Fruit fly (Drosophila melanogaster): Measurements from ENCODE around the gene CG7378.

The CG7378 gene

DNA sequence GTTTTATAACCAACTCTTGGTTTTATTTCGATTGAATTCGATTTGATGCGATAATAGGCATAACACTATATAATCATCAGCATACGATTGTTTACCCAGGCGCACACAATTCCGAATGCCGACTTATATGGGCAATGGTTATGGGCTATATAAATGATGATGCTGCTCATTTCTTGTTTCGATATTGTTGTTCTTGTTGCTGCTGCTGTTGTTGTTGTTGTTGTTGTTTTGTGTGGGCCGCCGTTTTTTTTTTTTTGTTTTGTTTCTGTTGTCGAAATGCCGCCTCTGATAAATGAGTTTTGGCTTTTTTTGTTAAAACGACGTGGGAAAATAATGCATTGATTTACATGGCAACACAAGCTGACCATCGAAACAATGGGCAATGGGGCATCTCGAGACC is 39.2 kb downstream of the CG7378 start:
- TF ChIP-seq psq (optimal IDR thresholded peaks at IDR 0.05) (no peak), pan (optimal IDR thresholded peaks at IDR 0.05) (no peak), Dll (optimal IDR thresholded peaks at IDR 0.05) (no peak), CG8478 (optimal IDR thresholded peaks at IDR 0.05) (no peak), EcR (GFP tag; optimal IDR thresholded peaks at IDR 0.05) (no peak), usp (GFP tag; optimal IDR thresholded peaks at IDR 0.05) (no peak)

DNA sequence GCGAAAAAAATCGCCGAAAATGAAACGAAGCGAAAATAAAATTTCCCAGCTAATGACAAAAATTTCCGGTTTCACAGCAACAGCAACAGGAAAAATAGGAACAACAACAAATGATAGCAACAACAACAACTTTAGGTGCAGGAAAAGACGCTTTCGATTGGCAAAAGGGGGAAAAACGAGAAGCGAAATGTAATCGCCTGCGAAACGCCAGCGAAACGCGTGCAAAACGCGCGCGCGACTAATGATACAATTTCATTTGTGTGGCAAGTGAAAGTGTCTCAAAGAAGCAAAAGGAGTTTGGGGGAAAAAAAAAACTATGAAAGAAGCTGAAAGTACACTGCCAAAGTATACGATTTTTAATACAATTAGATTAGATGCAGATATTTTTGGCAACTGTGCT is 41.8 kb downstream of the CG7378 start:
- TF ChIP-seq Dll (optimal IDR thresholded peaks at IDR 0.05) (no peak), psq (optimal IDR thresholded peaks at IDR 0.05) (no peak), usp (GFP tag; optimal IDR thresholded peaks at IDR 0.05) (no peak), pan (optimal IDR thresholded peaks at IDR 0.05) (no peak), EcR (GFP tag; optimal IDR thresholded peaks at IDR 0.05) (no peak), CG8478 (optimal IDR thresholded peaks at IDR 0.05) (no peak)

DNA sequence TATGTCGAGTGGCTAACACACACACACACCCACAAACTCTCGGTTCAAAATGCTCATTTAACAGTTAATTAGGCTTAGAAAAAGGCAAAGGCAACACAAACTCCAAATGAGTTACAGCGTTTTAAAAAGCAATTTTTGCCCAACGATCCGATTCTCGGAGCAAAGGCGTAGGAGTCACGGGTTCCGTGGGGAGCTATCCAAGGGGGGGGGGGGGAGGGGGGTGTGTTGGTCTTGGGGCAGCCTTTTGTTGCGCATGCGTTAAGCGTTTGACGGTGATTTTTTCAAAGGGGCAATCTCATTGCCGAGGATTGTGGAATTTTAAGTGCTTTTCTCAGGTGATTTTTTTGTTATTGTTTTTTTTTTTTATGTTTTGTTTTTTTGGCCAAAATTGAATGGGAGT is 42.4 kb downstream of the CG7378 start:
- TF ChIP-seq Dll (optimal IDR thresholded peaks at IDR 0.05) (no peak), EcR (GFP tag; optimal IDR thresholded peaks at IDR 0.05) (no peak), CG8478 (optimal IDR thresholded peaks at IDR 0.05) (no peak), psq (optimal IDR thresholded peaks at IDR 0.05) (no peak), pan (optimal IDR thresholded peaks at IDR 0.05) (no peak), usp (GFP tag; optimal IDR thresholded peaks at IDR 0.05) (no peak)

DNA sequence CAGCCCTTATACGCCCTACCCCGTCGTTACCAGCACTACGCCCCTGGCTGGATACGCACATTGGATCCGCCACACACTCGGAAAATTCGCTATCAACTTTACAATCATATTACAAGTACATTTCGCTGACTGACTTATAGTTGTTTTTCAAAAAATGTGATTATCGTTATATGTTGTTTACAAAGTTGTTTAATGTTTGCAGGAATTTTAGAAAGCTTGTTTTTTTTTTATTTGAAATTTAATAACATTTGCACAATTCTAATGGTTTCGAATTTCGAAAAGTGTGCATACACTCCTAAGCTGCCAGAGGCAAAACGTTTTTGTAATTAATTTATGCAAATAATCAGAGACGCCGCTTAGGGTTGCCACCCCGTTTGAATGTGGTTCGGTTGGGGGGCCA is 43.9 kb downstream of the CG7378 start:
- TF ChIP-seq EcR (GFP tag; optimal IDR thresholded peaks at IDR 0.05) (no peak), usp (GFP tag; optimal IDR thresholded peaks at IDR 0.05) (no peak), pan (optimal IDR thresholded peaks at IDR 0.05) (no peak), CG8478 (optimal IDR thresholded peaks at IDR 0.05) (no peak), Dll (optimal IDR thresholded peaks at IDR 0.05) (no peak), psq (optimal IDR thresholded peaks at IDR 0.05) (no peak)

DNA sequence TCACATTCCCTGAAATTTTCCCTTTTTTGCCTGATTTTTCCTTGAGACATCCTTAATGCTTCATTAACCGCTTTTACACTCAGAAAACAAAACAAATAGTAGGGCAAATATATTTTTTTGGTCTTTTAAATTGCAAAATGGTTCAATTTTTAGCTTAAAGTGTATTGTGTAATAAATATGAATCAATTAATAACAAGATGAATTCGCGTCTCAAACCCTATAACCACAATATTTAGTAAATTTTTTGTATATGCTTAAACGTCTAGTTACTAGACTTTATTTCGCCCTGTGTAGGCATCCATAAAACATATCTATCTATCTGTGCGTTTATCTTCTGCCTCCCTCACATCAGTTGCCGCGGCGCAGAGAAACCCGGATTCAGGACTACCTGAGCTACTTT is 46.6 kb downstream of the CG7378 start:
- TF ChIP-seq psq (optimal IDR thresholded peaks at IDR 0.05) (no peak), EcR (GFP tag; optimal IDR thresholded peaks at IDR 0.05) (no peak), CG8478 (optimal IDR thresholded peaks at IDR 0.05) (no peak)

DNA sequence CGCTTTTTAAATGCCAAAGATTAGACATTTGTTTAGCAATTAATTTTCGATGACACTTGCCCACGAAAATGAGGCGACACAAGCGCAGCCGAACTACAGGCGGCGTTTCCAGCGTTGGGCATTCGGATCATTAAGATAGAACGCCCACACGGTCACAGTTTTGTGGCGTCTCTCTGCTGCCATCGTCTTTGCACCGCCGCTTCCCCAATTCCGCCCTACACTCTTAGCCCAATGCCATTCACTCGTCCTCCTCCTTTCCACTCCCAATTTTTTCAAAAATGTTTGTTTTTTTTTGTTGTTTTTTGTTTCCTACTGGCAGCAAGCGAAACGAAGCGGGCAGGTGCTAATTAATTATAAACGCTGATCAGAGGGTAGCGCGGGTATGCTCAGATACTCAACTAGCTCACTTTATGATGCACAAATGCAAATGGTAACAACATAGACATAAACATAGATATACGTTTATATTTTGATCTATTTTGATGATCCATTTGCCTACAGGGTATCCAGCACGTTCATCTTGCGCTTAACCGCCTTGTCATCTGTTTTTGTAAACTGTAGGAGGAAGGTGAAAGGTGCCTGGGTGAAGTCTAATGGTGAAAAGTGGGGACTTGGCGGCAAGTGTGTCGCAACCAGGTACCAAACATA is 51.1 kb downstream of the CG7378 start:
- TF ChIP-seq pan (optimal IDR thresholded peaks at IDR 0.05): no peak
- no peak for TF ChIP-seq Dll (optimal IDR thresholded peaks at IDR 0.05)
- no peak for TF ChIP-seq psq (optimal IDR thresholded peaks at IDR 0.05)
- no peak for TF ChIP-seq EcR (GFP tag; optimal IDR thresholded peaks at IDR 0.05)
- TF ChIP-seq usp (GFP tag; optimal IDR thresholded peaks at IDR 0.05): no peak
- no peak for TF ChIP-seq CG8478 (optimal IDR thresholded peaks at IDR 0.05)

DNA sequence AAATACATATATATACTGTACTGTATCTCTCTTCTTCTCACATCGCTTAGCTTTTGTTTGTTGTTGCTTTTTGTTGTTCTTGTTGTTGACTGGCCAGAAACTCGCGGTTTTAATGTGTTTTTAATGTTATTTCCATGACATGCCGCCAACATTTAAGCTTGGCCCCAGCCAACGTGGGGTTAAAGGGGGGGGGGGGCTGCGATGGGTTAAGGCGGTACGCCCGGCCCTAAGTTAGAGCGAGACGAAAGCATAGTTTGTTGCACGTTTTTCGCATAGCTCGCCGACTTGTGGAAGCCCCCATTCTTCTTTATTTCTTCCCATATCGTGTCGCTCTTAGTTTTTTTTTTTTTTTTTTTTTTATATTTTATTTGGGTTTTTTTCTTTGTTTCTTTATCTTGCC is 56.4 kb downstream of the CG7378 start:
- no peak for TF ChIP-seq psq (optimal IDR thresholded peaks at IDR 0.05)
- TF ChIP-seq pan (optimal IDR thresholded peaks at IDR 0.05): no peak
- TF ChIP-seq usp (GFP tag; optimal IDR thresholded peaks at IDR 0.05): no peak
- no peak for TF ChIP-seq EcR (GFP tag; optimal IDR thresholded peaks at IDR 0.05)
- no peak for TF ChIP-seq CG8478 (optimal IDR thresholded peaks at IDR 0.05)
- no peak for TF ChIP-seq Dll (optimal IDR thresholded peaks at IDR 0.05)
